Worm (Caenorhabditis elegans): ENCODE measurements around the gene T07F10.5.

T07F10.5 gene

ce11 chrV:12871753-12872152 is 6.0 kb downstream of the T07F10.5 start, which contains the start of gene bus-19:
Gene bus-19 (plus strand): TSS chrV:12872053.
- TF ChIP-seq pha-4 (tag; optimal IDR thresholded peaks at IDR 0.05) (no peak), nhr-11 (tag; optimal IDR thresholded peaks at IDR 0.05) (no peak), pros-1 (tag; optimal IDR thresholded peaks at IDR 0.05) (no peak), ama-1 (optimal IDR thresholded peaks at IDR 0.05) (no peak), fkh-10 (GFP tag; optimal IDR thresholded peaks at IDR 0.05) (no peak), C38D4.7 (GFP tag; optimal IDR thresholded peaks at IDR 0.05) (no peak), odd-2 (tag; optimal IDR thresholded peaks at IDR 0.05) (no peak), zip-5 (tag; optimal IDR thresholded peaks at IDR 0.05) (no peak), pqm-1 (tag; optimal IDR thresholded peaks at IDR 0.05) (no peak), unc-86 (tag; optimal IDR thresholded peaks at IDR 0.05) (no peak), ahr-1 (tag; optimal IDR thresholded peaks at IDR 0.05) (no peak), lim-6 (tag; optimal IDR thresholded peaks at IDR 0.05) (no peak), pha-2 (tag; optimal IDR thresholded peaks at IDR 0.05) (no peak), dmd-4 (tag; optimal IDR thresholded peaks at IDR 0.05; ENCODE audit: borderline replicate concordance) (no peak), ceh-30 (tag; optimal IDR thresholded peaks at IDR 0.05) (no peak), dve-1 (tag; optimal IDR thresholded peaks at IDR 0.05) (no peak), T23F11.4 (GFP tag; optimal IDR thresholded peaks at IDR 0.05) (no peak), gmeb-2 (tag; optimal IDR thresholded peaks at IDR 0.05) (no peak)

ce11 chrV:12875850-12876249 is 10.1 kb downstream of the T07F10.5 start:
- TF ChIP-seq pqm-1 (tag; optimal IDR thresholded peaks at IDR 0.05) (no peak), pha-2 (tag; optimal IDR thresholded peaks at IDR 0.05) (no peak), C08G9.2 (tag; optimal IDR thresholded peaks at IDR 0.05) (no peak), fax-1 (tag; optimal IDR thresholded peaks at IDR 0.05) (no peak), K09A11.1 (tag; optimal IDR thresholded peaks at IDR 0.05; ENCODE audit: insufficient read depth) (no peak), ceh-9 (tag; optimal IDR thresholded peaks at IDR 0.05) (no peak), che-1 (tag; optimal IDR thresholded peaks at IDR 0.05) (no peak), T23F11.4 (GFP tag; optimal IDR thresholded peaks at IDR 0.05) (no peak), C38D4.7 (GFP tag; optimal IDR thresholded peaks at IDR 0.05) (no peak), unc-42 (tag; optimal IDR thresholded peaks at IDR 0.05) (no peak), rnt-1 (tag; optimal IDR thresholded peaks at IDR 0.05) (no peak), tbx-2 (tag; optimal IDR thresholded peaks at IDR 0.05) (no peak), hlh-30 (tag; optimal IDR thresholded peaks at IDR 0.05; ENCODE audit: insufficient read depth) (no peak), elt-2 (tag; optimal IDR thresholded peaks at IDR 0.05) (no peak), tbx-7 (tag; optimal IDR thresholded peaks at IDR 0.05) (no peak), hlh-8 (tag; optimal IDR thresholded peaks at IDR 0.05) (no peak), eyg-1 (tag; optimal IDR thresholded peaks at IDR 0.05) (no peak), ceh-24 (tag; optimal IDR thresholded peaks at IDR 0.05) (no peak)

ce11 chrV:12876708-12877107 is 11.0 kb downstream of the T07F10.5 start:
- TF ChIP-seq hlh-15 (tag; optimal IDR thresholded peaks at IDR 0.05) (no peak), ref-2 (tag; optimal IDR thresholded peaks at IDR 0.05) (no peak), ahr-1 (tag; optimal IDR thresholded peaks at IDR 0.05) (no peak), nhr-232 (tag; optimal IDR thresholded peaks at IDR 0.05) (no peak), ceh-31 (tag; optimal IDR thresholded peaks at IDR 0.05) (no peak), lin-11 (tag; optimal IDR thresholded peaks at IDR 0.05) (no peak), unc-55 (GFP tag; optimal IDR thresholded peaks at IDR 0.05) (no peak), C38D4.7 (GFP tag; optimal IDR thresholded peaks at IDR 0.05) (no peak), ceh-6 (GFP tag; optimal IDR thresholded peaks at IDR 0.05) (no peak), pat-9 (tag; optimal IDR thresholded peaks at IDR 0.05) (no peak), tbx-7 (tag; optimal IDR thresholded peaks at IDR 0.05) (no peak), npax-4 (tag; optimal IDR thresholded peaks at IDR 0.05) (no peak), syd-9 (tag; optimal IDR thresholded peaks at IDR 0.05) (no peak), fkh-6 (tag; optimal IDR thresholded peaks at IDR 0.05) (no peak), ceh-9 (tag; optimal IDR thresholded peaks at IDR 0.05) (no peak), nfya-1 (tag; optimal IDR thresholded peaks at IDR 0.05) (no peak), sdc-2 (tag; optimal IDR thresholded peaks at IDR 0.05) (no peak), ceh-48 (tag; optimal IDR thresholded peaks at IDR 0.05) (no peak), ceh-19 (GFP tag; optimal IDR thresholded peaks at IDR 0.05) (no peak)
